Fruit fly (Drosophila melanogaster): ENCODE results near the gene BicD.

The BicD gene

dm6 chr2L:17472582-17473524, at the start of gene BicD (continued):
- TF ChIP-seq fru (optimal IDR thresholded peaks at IDR 0.05) (no peak), ci (GFP tag; IDR thresholded peaks at IDR 0.05) (no peak), ssp (GFP tag; IDR thresholded peaks at IDR 0.05) (peak; percentile 71), Sry-δ (GFP tag; optimal IDR thresholded peaks at IDR 0.05) (peak; percentile 56), Rfx (GFP tag; IDR thresholded peaks at IDR 0.05) (no peak), CG2712 (tag; optimal IDR thresholded peaks at IDR 0.05) (peak; percentile 60), Optix (GFP tag; IDR thresholded peaks at IDR 0.05) (no peak), CG12659 (GFP tag; optimal IDR thresholded peaks at IDR 0.05) (peak; percentile 80), CG9876 (GFP tag; optimal IDR thresholded peaks at IDR 0.05) (no peak), wdn (GFP tag; IDR thresholded peaks at IDR 0.05) (no peak), CG10209 (GFP tag; optimal IDR thresholded peaks at IDR 0.05) (no peak), hkb (optimal IDR thresholded peaks at IDR 0.05) (no peak), hkb (GFP tag; IDR thresholded peaks at IDR 0.05) (peak; percentile 39), CG2678 (tag; optimal IDR thresholded peaks at IDR 0.05) (peak; percentile 29), CG4424 (GFP tag; optimal IDR thresholded peaks at IDR 0.05) (no peak), luna (GFP tag; optimal IDR thresholded peaks at IDR 0.05) (no peak), Fer3 (tag; optimal IDR thresholded peaks at IDR 0.05) (peak; percentile 5), CG2875 (GFP tag; optimal IDR thresholded peaks at IDR 0.05) (no peak), cato (GFP tag; optimal IDR thresholded peaks at IDR 0.05; ENCODE audit: borderline replicate concordance) (no peak), CG9437 (GFP tag; optimal IDR thresholded peaks at IDR 0.05) (no peak), CG6175 (GFP tag; IDR thresholded peaks at IDR 0.05) (no peak), br (optimal IDR thresholded peaks at IDR 0.05) (no peak), yki (optimal IDR thresholded peaks at IDR 0.05) (no peak), NfI (GFP tag; optimal IDR thresholded peaks at IDR 0.05) (no peak), nerfin-1 (tag; optimal IDR thresholded peaks at IDR 0.05) (peak; percentile 99), CG9609 (GFP tag; optimal IDR thresholded peaks at IDR 0.05) (no peak), ase (GFP tag; IDR thresholded peaks at IDR 0.05) (no peak), CG4707 (GFP tag; optimal IDR thresholded peaks at IDR 0.05) (no peak), rib (GFP tag; IDR thresholded peaks at IDR 0.05) (no peak), chm (GFP tag; IDR thresholded peaks at IDR 0.05) (no peak), Jarid2 (GFP tag; optimal IDR thresholded peaks at IDR 0.05) (peak; percentile 65), CG31441 (GFP tag; IDR thresholded peaks at IDR 0.05) (peak; percentile 47; the same call in 1 of the 2 replicates), pita (GFP tag; optimal IDR thresholded peaks at IDR 0.05) (peak; percentile 65), CG12219 (GFP tag; optimal IDR thresholded peaks at IDR 0.05) (no peak), seq (GFP tag; IDR thresholded peaks at IDR 0.05) (no peak), pan (optimal IDR thresholded peaks at IDR 0.05) (no peak), pan (GFP tag; optimal IDR thresholded peaks at IDR 0.05 in 1 of 2, IDR thresholded peaks at IDR 0.05 in 1 of 2) (no peak), nmo (GFP tag; optimal IDR thresholded peaks at IDR 0.05) (peak; percentile 89), Ssrp (tag; optimal IDR thresholded peaks at IDR 0.05) (no peak), chinmo (GFP tag; IDR thresholded peaks at IDR 0.05; ENCODE audit: partially characterized antibody) (0 out of 4 replicates have a peak, but pooled peaks have one; percentile 62), zen2 (GFP tag; IDR thresholded peaks at IDR 0.05; ENCODE audit: partially characterized antibody) (peak; percentile 50; the same call in 1 of the 3 replicates), Dip3 (GFP tag; optimal IDR thresholded peaks at IDR 0.05) (no peak), kah (GFP tag; optimal IDR thresholded peaks at IDR 0.05) (no peak), CG3838 (GFP tag; optimal IDR thresholded peaks at IDR 0.05) (no peak), cwo (GFP tag; optimal IDR thresholded peaks at IDR 0.05) (no peak), Dfd (GFP tag; optimal IDR thresholded peaks at IDR 0.05) (no peak), Hr51 (GFP tag; optimal IDR thresholded peaks at IDR 0.05) (no peak), zfh2 (GFP tag; optimal IDR thresholded peaks at IDR 0.05) (no peak), abd-A (tag; optimal IDR thresholded peaks at IDR 0.05) (no peak), CG4854 (GFP tag; optimal IDR thresholded peaks at IDR 0.05) (no peak)

Data from whole organism, embryonic.